Worm (Caenorhabditis elegans) whole organism, L1 larva: ENCODE data around the gene ptc-1.
A peak's percentile ranks its signal among the peaks of the same experiment; 100 is the strongest.

Experiments
- F16B12.6 ChIP-seq: fragments of 150-350 bp; optimal IDR thresholded peaks from 2 replicates; lab custom pipeline; 2014; ENCODE audit warnings: missing biosample characterization, missing genetic modification characterization
- aha-1 ChIP-seq: fragments of 150-350 bp; optimal IDR thresholded peaks from 2 replicates; lab custom pipeline; 2014; ENCODE audit warnings: missing biosample characterization, missing genetic modification characterization
- aly-2 ChIP-seq: fragments of 150-350 bp; optimal IDR thresholded peaks from 2 replicates; lab custom pipeline; 2014; ENCODE audit warnings: missing biosample characterization, missing genetic modification characterization
- ama-1 ChIP-seq: fragments of 150-350 bp; optimal IDR thresholded peaks from 2 replicates; lab custom pipeline; 2014
- blmp-1 ChIP-seq: fragments of 150-350 bp; optimal IDR thresholded peaks from 2 replicates; lab custom pipeline; 2014; ENCODE audit warnings: missing biosample characterization, missing genetic modification characterization
- ceh-88 ChIP-seq: fragments of 200-800 bp; sonication (Bioruptor generic); IDR thresholded peaks from 2 replicates; pipeline ENCODE4 v1.3.6; 2022; ENCODE audit warnings: missing genetic modification characterization, missing compliant biosample characterization
- ces-1 ChIP-seq: fragments of 150-350 bp; optimal IDR thresholded peaks from 2 replicates; lab custom pipeline; 2014; ENCODE audit warnings: missing biosample characterization, missing genetic modification reagents, missing genetic modification characterization
- dsc-1 ChIP-seq: sonication (generic microtip); optimal IDR thresholded peaks from 2 replicates; lab custom pipeline; 2016; ENCODE audit warnings: mild to moderate bottlenecking, missing genetic modification characterization, missing compliant biosample characterization
- egl-27 ChIP-seq, 2 experiments: fragments of 150-350 bp in 1 of 2; sonication (generic microtip); optimal IDR thresholded peaks; 3 replicates each; lab custom pipeline; 2017 to 2018; ENCODE audit warnings: missing biosample characterization in 2 of 2, missing genetic modification characterization in 2 of 2, missing genetic modification reagents in 2 of 2
- elt-2 ChIP-seq: sonication (generic microtip); optimal IDR thresholded peaks from 2 replicates; lab custom pipeline; 2016; ENCODE audit warnings: missing genetic modification characterization, mild to moderate bottlenecking, inconsistent platforms, missing compliant biosample characterization, missing genetic modification reagents
- ets-5 ChIP-seq: fragments of 200-800 bp; sonication (Bioruptor generic); IDR thresholded peaks from 2 replicates; pipeline ENCODE4 v1.3.6; 2022; ENCODE audit warnings: missing genetic modification characterization, missing compliant biosample characterization
- fkh-10 ChIP-seq: sonication (generic microtip); optimal IDR thresholded peaks from 2 replicates; lab custom pipeline; 2017; ENCODE audit warnings: missing biosample characterization, missing genetic modification reagents, missing genetic modification characterization
- fkh-4 ChIP-seq: sonication (generic microtip); optimal IDR thresholded peaks from 2 replicates; lab custom pipeline; 2016; ENCODE audit warnings: missing compliant biosample characterization, missing genetic modification characterization, borderline replicate concordance
- fkh-8 ChIP-seq: sonication (generic microtip); optimal IDR thresholded peaks from 2 replicates; lab custom pipeline; 2016; ENCODE audit warnings: mild to moderate bottlenecking, missing genetic modification characterization, missing compliant biosample characterization
- hlh-17 ChIP-seq: fragments of 200-800 bp; sonication (Bioruptor generic); optimal IDR thresholded peaks from 2 replicates; lab custom pipeline; 2018; ENCODE audit warnings: missing genetic modification characterization, mild to moderate bottlenecking, missing compliant biosample characterization, moderate library complexity, borderline replicate concordance
- hlh-4 ChIP-seq: sonication (generic microtip); optimal IDR thresholded peaks from 2 replicates; lab custom pipeline; 2016; ENCODE audit warnings: mild to moderate bottlenecking, missing genetic modification characterization, missing compliant biosample characterization
- hpl-2 ChIP-seq: fragments of 150-350 bp; optimal IDR thresholded peaks from 2 replicates; lab custom pipeline; 2014; ENCODE audit warnings: missing biosample characterization, missing genetic modification reagents, missing genetic modification characterization
- isw-1 ChIP-seq: fragments of 200-800 bp; sonication (Bioruptor generic); IDR thresholded peaks from 2 replicates; pipeline ENCODE4 v1.3.6; 2022; ENCODE audit warnings: missing genetic modification characterization, missing compliant biosample characterization
- jun-1 ChIP-seq: fragments of 150-350 bp; optimal IDR thresholded peaks from 2 replicates; lab custom pipeline; 2014; ENCODE audit warnings: missing biosample characterization, missing genetic modification reagents, missing genetic modification characterization
- lin-13 ChIP-seq: fragments of 150-350 bp; optimal IDR thresholded peaks from 2 replicates; lab custom pipeline; 2014; ENCODE audit warnings: missing biosample characterization, missing genetic modification reagents, missing genetic modification characterization
- lin-14 ChIP-seq: fragments of 200-800 bp; sonication (Bioruptor generic); optimal IDR thresholded peaks from 2 replicates; lab custom pipeline; 2018; ENCODE audit warnings: mild to moderate bottlenecking, missing genetic modification characterization, moderate library complexity, missing compliant biosample characterization
- lin-15B ChIP-seq: fragments of 150-350 bp; sonication (generic microtip); optimal IDR thresholded peaks from 3 replicates; lab custom pipeline; 2014; ENCODE audit warnings: missing biosample characterization, missing genetic modification characterization
- lin-39 ChIP-seq: fragments of 150-350 bp; optimal IDR thresholded peaks from 2 replicates; lab custom pipeline; 2014; ENCODE audit warnings: missing biosample characterization, missing genetic modification reagents, missing genetic modification characterization
- lir-3 ChIP-seq: sonication (generic microtip); optimal IDR thresholded peaks from 2 replicates; lab custom pipeline; 2016; ENCODE audit warnings: mild to moderate bottlenecking, missing genetic modification characterization, moderate library complexity, missing compliant biosample characterization; ENCODE audit not compliant: poor library complexity
- lsy-2 ChIP-seq, 2 experiments: fragments of 150-350 bp; optimal IDR thresholded peaks; 2 replicates each; lab custom pipeline; 2014; ENCODE audit warnings: missing biosample characterization in 2 of 2, missing genetic modification characterization in 2 of 2
- mep-1 ChIP-seq: fragments of 150-350 bp; optimal IDR thresholded peaks from 2 replicates; lab custom pipeline; 2014; ENCODE audit warnings: missing biosample characterization, missing genetic modification characterization
- nhr-12 ChIP-seq: sonication (generic microtip); optimal IDR thresholded peaks from 2 replicates; lab custom pipeline; 2017; ENCODE audit warnings: missing biosample characterization, missing genetic modification characterization
- nhr-20 ChIP-seq: sonication (generic microtip); optimal IDR thresholded peaks from 2 replicates; lab custom pipeline; 2016; ENCODE audit warnings: mild to moderate bottlenecking, missing genetic modification characterization, missing compliant biosample characterization
- nhr-28 ChIP-seq: fragments of 150-350 bp; optimal IDR thresholded peaks from 2 replicates; lab custom pipeline; 2014; ENCODE audit warnings: missing biosample characterization, missing genetic modification characterization
- nhr-71 ChIP-seq: sonication (generic microtip); optimal IDR thresholded peaks from 2 replicates; lab custom pipeline; 2016; ENCODE audit warnings: mild to moderate bottlenecking, missing genetic modification characterization, moderate library complexity, missing compliant biosample characterization
- nhr-77 ChIP-seq: fragments of 150-350 bp; optimal IDR thresholded peaks from 2 replicates; lab custom pipeline; 2014; ENCODE audit warnings: missing biosample characterization, missing genetic modification characterization
- nhr-84 ChIP-seq: sonication (generic microtip); optimal IDR thresholded peaks from 2 replicates; lab custom pipeline; 2017; ENCODE audit warnings: missing biosample characterization, missing genetic modification characterization
- pag-3 ChIP-seq: sonication (generic microtip); optimal IDR thresholded peaks from 2 replicates; lab custom pipeline; 2017; ENCODE audit warnings: missing genetic modification characterization, mild to moderate bottlenecking, missing compliant biosample characterization, antibody characterized with exemption, borderline replicate concordance; ENCODE audit not compliant: insufficient read depth
- pqm-1 ChIP-seq: sonication (generic microtip); optimal IDR thresholded peaks from 3 replicates; lab custom pipeline; 2017; ENCODE audit warnings: missing biosample characterization, missing genetic modification characterization
- rnt-1 ChIP-seq: sonication (generic microtip); optimal IDR thresholded peaks from 2 replicates; lab custom pipeline; 2016; ENCODE audit warnings: mild to moderate bottlenecking, missing genetic modification characterization, moderate library complexity, missing compliant biosample characterization
- skn-1 ChIP-seq: fragments of 150-350 bp; optimal IDR thresholded peaks from 2 replicates; lab custom pipeline; 2014; ENCODE audit warnings: missing biosample characterization, missing genetic modification characterization
- snpc-4 ChIP-seq: fragments of 150-350 bp; optimal IDR thresholded peaks from 2 replicates; lab custom pipeline; 2014; ENCODE audit warnings: missing biosample characterization, missing genetic modification characterization
- snu-23 ChIP-seq: sonication (generic microtip); optimal IDR thresholded peaks from 2 replicates; lab custom pipeline; 2016; ENCODE audit warnings: missing genetic modification characterization, missing compliant biosample characterization
- sox-4 ChIP-seq: sonication (generic microtip); optimal IDR thresholded peaks from 2 replicates; lab custom pipeline; 2016; ENCODE audit warnings: missing genetic modification characterization, missing compliant biosample characterization
- sptf-1 ChIP-seq: fragments of 150-350 bp; optimal IDR thresholded peaks from 2 replicates; lab custom pipeline; 2014; ENCODE audit warnings: missing biosample characterization, missing genetic modification characterization
- sup-37 ChIP-seq: fragments of 200-800 bp; sonication (Bioruptor generic); optimal IDR thresholded peaks from 2 replicates; lab custom pipeline; 2018; ENCODE audit warnings: mild to moderate bottlenecking, missing genetic modification characterization, missing compliant biosample characterization
- swsn-7 ChIP-seq: sonication (generic microtip); optimal IDR thresholded peaks from 2 replicates; lab custom pipeline; 2016; ENCODE audit warnings: missing genetic modification characterization, missing compliant biosample characterization
- tbx-2 ChIP-seq: sonication (generic microtip); optimal IDR thresholded peaks from 2 replicates; lab custom pipeline; 2016; ENCODE audit warnings: missing genetic modification characterization, missing compliant biosample characterization
- tlp-1 ChIP-seq: fragments of 150-350 bp; optimal IDR thresholded peaks from 2 replicates; lab custom pipeline; 2014; ENCODE audit warnings: missing biosample characterization, missing genetic modification characterization
- unc-130 ChIP-seq: fragments of 150-350 bp; optimal IDR thresholded peaks from 2 replicates; lab custom pipeline; 2017; ENCODE audit warnings: missing biosample characterization, missing genetic modification characterization, inconsistent platforms
- unc-30 ChIP-seq: sonication (generic microtip); optimal IDR thresholded peaks from 2 replicates; lab custom pipeline; 2017; ENCODE audit warnings: missing biosample characterization, missing genetic modification characterization
- unc-98 ChIP-seq: fragments of 200-800 bp; sonication (Bioruptor generic); IDR thresholded peaks from 2 replicates; pipeline ENCODE4 v1.3.6; 2022; ENCODE audit warnings: missing genetic modification characterization, missing compliant biosample characterization
- xbp-1 ChIP-seq: sonication (generic microtip); optimal IDR thresholded peaks from 2 replicates; lab custom pipeline; 2016; ENCODE audit warnings: missing genetic modification characterization, missing compliant biosample characterization
- zip-4 ChIP-seq: fragments of 200-800 bp; sonication (Bioruptor generic); optimal IDR thresholded peaks from 2 replicates; lab custom pipeline; 2018; ENCODE audit warnings: mild to moderate bottlenecking, missing genetic modification characterization, moderate library complexity, missing compliant biosample characterization
- ztf-11 ChIP-seq, 2 experiments: sonication (generic microtip); optimal IDR thresholded peaks; 2 replicates each; lab custom pipeline; 2016 to 2017; ENCODE audit warnings: missing genetic modification characterization in 2 of 2, missing biosample characterization in 1 of 2, missing compliant biosample characterization in 1 of 2
- ztf-4 ChIP-seq: fragments of 150-350 bp; optimal IDR thresholded peaks from 2 replicates; lab custom pipeline; 2014; ENCODE audit warnings: missing biosample characterization, missing genetic modification characterization

The ptc-1 gene

ce11 chrII:7870632-7871031 lies 22.4 kb upstream of the ptc-1 start (continued):
- TF ChIP-seq isw-1 (GFP tag; lab: Robert Waterston, UW) (peak; percentile 8), egl-27 (tag; optimal IDR thresholded peaks at IDR 0.05; lab: Kevin White, UChicago) (no peak), sox-4 (no peak), hlh-17 (GFP tag; lab: Kevin White, UChicago) (no peak), lsy-2 (tag; optimal IDR thresholded peaks at IDR 0.05; lab: Kevin White, UChicago) (peak; percentile 90 to 98), xbp-1 (tag; lab: Kevin White, UChicago) (peak; percentile 35), dsc-1 (tag; lab: Kevin White, UChicago) (no peak), nhr-20 (peak; percentile 52), swsn-7 (tag; lab: Kevin White, UChicago) (no peak), ztf-4 (tag; lab: Kevin White, UChicago) (no peak), fkh-8 (tag; lab: Kevin White, UChicago) (peak; percentile 35), F16B12.6 (peak; percentile 91), ets-5 (no peak), ces-1 (no peak), mep-1 (tag; lab: Kevin White, UChicago) (peak; percentile 47), nhr-77 (tag; lab: Kevin White, UChicago) (no peak), snu-23 (GFP tag; lab: Kevin White, UChicago) (peak; percentile 70), aha-1 (tag; lab: Kevin White, UChicago) (no peak), nhr-12 (tag; lab: Kevin White, UChicago) (no peak), snpc-4 (peak; percentile 33), unc-130 (peak; percentile 54), jun-1 (tag; lab: Kevin White, UChicago) (no peak), fkh-10 (no peak), lin-15B (tag; lab: Kevin White, UChicago) (peak; percentile 44), unc-30 (no peak), unc-98 (GFP tag; lab: Robert Waterston, UW) (no peak), ceh-88 (GFP tag; lab: Robert Waterston, UW) (no peak), sup-37 (GFP tag; lab: Kevin White, UChicago) (no peak), ama-1 (lab: Kevin White, UChicago) (no peak), zip-4 (GFP tag; lab: Kevin White, UChicago) (no peak), lin-13 (GFP tag; lab: Kevin White, UChicago) (peak; percentile 17), lin-39 (tag; lab: Kevin White, UChicago) (no peak)
- TF ChIP-seq, all 84 proteins: peak for 28

ce11 chrII:7873843-7874372 lies 19.1 kb upstream of the ptc-1 start, which contains the start of gene T01H3.3:
Gene T01H3.3 (minus strand): TSS chrII:7873893.
- TF ChIP-seq lin-14 (peak; percentile 52), ces-1 (no peak), lsy-2 (tag; optimal IDR thresholded peaks at IDR 0.05; lab: Kevin White, UChicago) (peak; percentile 68 to 87), elt-2 (tag; lab: Kevin White, UChicago) (no peak), fkh-4 (no peak), nhr-77 (tag; lab: Kevin White, UChicago) (no peak), blmp-1 (tag; lab: Kevin White, UChicago) (no peak), mep-1 (tag; lab: Kevin White, UChicago) (peak; percentile 13), nhr-71 (tag; lab: Kevin White, UChicago) (peak; percentile 66), ztf-11 (tag; optimal IDR thresholded peaks at IDR 0.05; lab: Kevin White, UChicago) (no peak), tbx-2 (tag; lab: Kevin White, UChicago) (peak; percentile 34), sptf-1 (tag; lab: Kevin White, UChicago) (no peak), nhr-20 (peak; percentile 43), rnt-1 (tag; lab: Kevin White, UChicago) (peak; percentile 40), F16B12.6 (peak; percentile 58), hlh-4 (tag; lab: Kevin White, UChicago) (no peak), nhr-84 (tag; lab: Kevin White, UChicago) (no peak), dsc-1 (tag; lab: Kevin White, UChicago) (peak; percentile 33), skn-1 (tag; lab: Kevin White, UChicago) (peak; percentile 25), lir-3 (tag; lab: Kevin White, UChicago) (no peak), ztf-4 (tag; lab: Kevin White, UChicago) (no peak), pag-3 (tag; lab: Kevin White, UChicago) (no peak), zip-4 (GFP tag; lab: Kevin White, UChicago) (no peak), lin-39 (tag; lab: Kevin White, UChicago) (no peak), tlp-1 (tag; lab: Kevin White, UChicago) (no peak), pqm-1 (no peak), hpl-2 (GFP tag; lab: Kevin White, UChicago) (no peak), aly-2 (tag; lab: Kevin White, UChicago) (no peak), lin-15B (tag; lab: Kevin White, UChicago) (no peak), hlh-17 (GFP tag; lab: Kevin White, UChicago) (no peak), nhr-28 (tag; lab: Kevin White, UChicago) (no peak)
